In the genomic region with DNA sequence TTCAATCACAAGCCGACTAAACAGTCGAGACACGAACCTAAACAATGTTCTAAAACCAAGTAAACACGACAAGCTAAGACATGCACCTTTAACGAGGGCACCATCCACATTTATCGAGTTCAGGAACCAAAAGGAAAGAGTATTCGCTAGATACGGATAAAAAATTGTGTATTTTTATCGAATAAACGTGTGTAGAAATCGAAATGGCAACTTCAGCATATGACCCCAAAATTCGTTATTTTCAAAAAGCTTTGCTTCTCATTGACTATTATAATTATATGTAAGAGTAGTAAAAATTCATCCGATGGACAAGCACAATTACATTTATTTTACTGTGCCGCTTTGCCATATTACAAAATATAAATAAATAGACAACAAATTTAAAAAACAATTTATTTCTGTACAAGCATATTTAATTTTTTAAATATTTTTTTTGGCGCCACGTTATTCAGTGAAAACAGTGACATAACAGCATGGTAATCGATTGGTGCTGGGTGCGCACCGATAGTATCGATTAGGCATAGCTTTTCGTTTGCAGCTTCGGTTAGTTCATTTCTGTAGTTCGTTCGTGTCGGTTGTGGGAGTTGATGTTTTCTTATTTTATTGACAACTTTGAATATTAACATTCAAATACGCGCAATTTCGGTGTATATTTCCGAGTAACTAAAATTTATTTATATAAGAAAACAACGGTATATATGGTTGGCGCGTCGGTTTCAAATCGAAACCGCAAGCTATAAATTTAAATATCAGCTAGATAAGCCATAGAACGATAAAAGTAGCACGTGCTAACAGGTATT, we compare ENCODE assay signal across 6 fruit fly cellular contexts.
TF ChIP-seq lines count a peak whose summit lies in the region.

A gene (plus strand): TSS at position 561 of the 800 bp plus-strand sequence.

- peak; percentile 76 to 81 for TF ChIP-seq CTCF in S2 (optimal IDR thresholded peaks at IDR 0.05; lab: Kevin White, UChicago)
- peak; percentile 85 for TF ChIP-seq CTCF in whole organism, embryonic (GFP tag; optimal IDR thresholded peaks at IDR 0.05; lab: Kevin White, UChicago)

TF ChIP-seq in whole organism, adult, 20 proteins besides CTCF, POLR2A, EP300 and RAD21 (continues in another document):
- TF ChIP-seq CG12768 (GFP tag; optimal IDR thresholded peaks at IDR 0.05; lab: Kevin White, UChicago): no peak
- no peak for TF ChIP-seq ovo (GFP tag; optimal IDR thresholded peaks at IDR 0.05; lab: Kevin White, UChicago)
- TF ChIP-seq kay (GFP tag; lab: Kevin White, UChicago; ENCODE audit: borderline replicate concordance): peak; percentile 88
- no peak for TF ChIP-seq cic (GFP tag; optimal IDR thresholded peaks at IDR 0.05; lab: Kevin White, UChicago)
- no peak for TF ChIP-seq pad (GFP tag; optimal IDR thresholded peaks at IDR 0.05; lab: Kevin White, UChicago)
- no peak for TF ChIP-seq Clk (GFP tag; optimal IDR thresholded peaks at IDR 0.05; lab: Kevin White, UChicago)
- peak; percentile 30 for TF ChIP-seq tj (GFP tag; optimal IDR thresholded peaks at IDR 0.05; lab: Kevin White, UChicago)
- peak; percentile 13 for TF ChIP-seq CG14711 (tag; optimal IDR thresholded peaks at IDR 0.05; lab: Kevin White, UChicago)
- TF ChIP-seq CG33017 (tag; optimal IDR thresholded peaks at IDR 0.05; lab: Kevin White, UChicago): no peak
- TF ChIP-seq Mnt (GFP tag; optimal IDR thresholded peaks at IDR 0.05; lab: Kevin White, UChicago): peak; percentile 65
- no peak for TF ChIP-seq CG7101 (tag; optimal IDR thresholded peaks at IDR 0.05; lab: Kevin White, UChicago)
- TF ChIP-seq CG5204 (GFP tag; optimal IDR thresholded peaks at IDR 0.05; lab: Kevin White, UChicago): peak; percentile 35
- TF ChIP-seq CG1620 (GFP tag; optimal IDR thresholded peaks at IDR 0.05; lab: Kevin White, UChicago): peak; percentile 13
- no peak for TF ChIP-seq CG11617 (GFP tag; optimal IDR thresholded peaks at IDR 0.05; lab: Kevin White, UChicago)
- peak; percentile 22 for TF ChIP-seq bab1 (GFP tag; optimal IDR thresholded peaks at IDR 0.05; lab: Kevin White, UChicago)
- no peak for TF ChIP-seq cnc (optimal IDR thresholded peaks at IDR 0.05; lab: Kevin White, UChicago)

TF ChIP-seq in whole organism, embryonic, 481 proteins besides CTCF, POLR2A, EP300 and RAD21 (continues in another document):
- no peak for TF ChIP-seq E2f1 (GFP tag; IDR thresholded peaks at IDR 0.05; lab: Robert Waterston, UW)
- peak; percentile 5 for TF ChIP-seq CG1602 (GFP tag; optimal IDR thresholded peaks at IDR 0.05; lab: Kevin White, UChicago)
- TF ChIP-seq amos (GFP tag; IDR thresholded peaks at IDR 0.05; lab: Robert Waterston, UW; ENCODE audit: partially characterized antibody): peak; percentile 97; the same call in 1 of the 2 replicates
- peak; percentile 11 for TF ChIP-seq CG8924 (tag; optimal IDR thresholded peaks at IDR 0.05; lab: Kevin White, UChicago)
- TF ChIP-seq CG4328 (GFP tag; optimal IDR thresholded peaks at IDR 0.05; lab: Kevin White, UChicago): no peak
- TF ChIP-seq Bdp1 (GFP tag; optimal IDR thresholded peaks at IDR 0.05; lab: Kevin White, UChicago): no peak
- TF ChIP-seq CG17829 (tag; optimal IDR thresholded peaks at IDR 0.05; lab: Kevin White, UChicago): peak; percentile 3
- peak; percentile 78 for TF ChIP-seq cwo (GFP tag; optimal IDR thresholded peaks at IDR 0.05; lab: Kevin White, UChicago)
- no peak for TF ChIP-seq CG3065 (GFP tag; optimal IDR thresholded peaks at IDR 0.05; lab: Kevin White, UChicago)
- TF ChIP-seq Ptx1 (GFP tag; IDR thresholded peaks at IDR 0.05; lab: Robert Waterston, UW): no peak
- peak; percentile 5 for TF ChIP-seq Meics (GFP tag; optimal IDR thresholded peaks at IDR 0.05; lab: Kevin White, UChicago)
- TF ChIP-seq otp (GFP tag; IDR thresholded peaks at IDR 0.05; lab: Robert Waterston, UW): no peak
- TF ChIP-seq lilli (GFP tag; optimal IDR thresholded peaks at IDR 0.05; lab: Kevin White, UChicago): peak; percentile 55
- peak; percentile 93 for TF ChIP-seq Deaf1 (tag; optimal IDR thresholded peaks at IDR 0.05; lab: Kevin White, UChicago)
- TF ChIP-seq CG7928 (GFP tag; optimal IDR thresholded peaks at IDR 0.05; lab: Kevin White, UChicago): peak; percentile 31
- TF ChIP-seq CG3995 (GFP tag; optimal IDR thresholded peaks at IDR 0.05; lab: Kevin White, UChicago): peak; percentile 98

TF ChIP-seq in whole organism, prepupa, 60 proteins besides CTCF, POLR2A, EP300 and RAD21 (continues in another document):
- TF ChIP-seq Smox (GFP tag; optimal IDR thresholded peaks at IDR 0.05; lab: Kevin White, UChicago) (peak; percentile 16), Ets96B (tag; optimal IDR thresholded peaks at IDR 0.05; lab: Kevin White, UChicago) (no peak), CG3032 (tag; optimal IDR thresholded peaks at IDR 0.05; lab: Kevin White, UChicago) (peak; percentile 18), Lpt (GFP tag; optimal IDR thresholded peaks at IDR 0.05; lab: Kevin White, UChicago) (no peak), achi (GFP tag; optimal IDR thresholded peaks at IDR 0.05; lab: Kevin White, UChicago) (no peak), Sox14 (GFP tag; optimal IDR thresholded peaks at IDR 0.05; lab: Kevin White, UChicago) (peak; percentile 14), Eip75B (GFP tag; optimal IDR thresholded peaks at IDR 0.05; lab: Kevin White, UChicago) (no peak), topi (GFP tag; optimal IDR thresholded peaks at IDR 0.05; lab: Kevin White, UChicago) (peak; percentile 13), fkh (GFP tag; optimal IDR thresholded peaks at IDR 0.05; lab: Kevin White, UChicago) (peak; percentile 61), CG11762 (GFP tag; optimal IDR thresholded peaks at IDR 0.05; lab: Kevin White, UChicago; ENCODE audit: insufficient read depth) (no peak), fd59A (GFP tag; optimal IDR thresholded peaks at IDR 0.05; lab: Kevin White, UChicago) (no peak), Met (GFP tag; optimal IDR thresholded peaks at IDR 0.05; lab: Kevin White, UChicago) (peak; percentile 8), spab (GFP tag; optimal IDR thresholded peaks at IDR 0.05; lab: Kevin White, UChicago) (no peak), esn (GFP tag; optimal IDR thresholded peaks at IDR 0.05; lab: Kevin White, UChicago) (peak; percentile 22), dsx (GFP tag; optimal IDR thresholded peaks at IDR 0.05; lab: Kevin White, UChicago; ENCODE audit: poor library complexity, severe bottlenecking) (peak; percentile 19), ss (GFP tag; optimal IDR thresholded peaks at IDR 0.05; lab: Kevin White, UChicago) (peak in 1 of 2 experiments; percentile 31), CG6808 (GFP tag; optimal IDR thresholded peaks at IDR 0.05; lab: Kevin White, UChicago) (peak; percentile 5)

TF ChIP-seq in whole organism, pupa, 21 proteins besides CTCF, POLR2A, EP300 and RAD21:
- TF ChIP-seq Pif1B (GFP tag; optimal IDR thresholded peaks at IDR 0.05; lab: Kevin White, UChicago) (peak; percentile 2), Ets98B (GFP tag; IDR thresholded peaks at IDR 0.05; lab: Robert Waterston, UW) (0 out of 2 replicates have a peak, but pooled peaks have one; percentile 17), Snoo (tag; optimal IDR thresholded peaks at IDR 0.05; lab: Kevin White, UChicago) (no peak)

TF ChIP-seq in whole organism, wandering third instar larva, 38 proteins besides CTCF, POLR2A, EP300 and RAD21:
- TF ChIP-seq tai (GFP tag; optimal IDR thresholded peaks at IDR 0.05; lab: Kevin White, UChicago) (peak; percentile 44), Dfd (GFP tag; optimal IDR thresholded peaks at IDR 0.05; lab: Kevin White, UChicago) (no peak), Hr78 (GFP tag; optimal IDR thresholded peaks at IDR 0.05; lab: Kevin White, UChicago) (no peak), CG9705 (GFP tag; optimal IDR thresholded peaks at IDR 0.05; lab: Kevin White, UChicago) (no peak), foxo (GFP tag; optimal IDR thresholded peaks at IDR 0.05; lab: Kevin White, UChicago) (no peak), brk (GFP tag; optimal IDR thresholded peaks at IDR 0.05; lab: Kevin White, UChicago) (peak; percentile 79), fru (GFP tag; optimal IDR thresholded peaks at IDR 0.05; lab: Kevin White, UChicago) (peak; percentile 13), pan (optimal IDR thresholded peaks at IDR 0.05; lab: Kevin White, UChicago) (no peak), h (GFP tag; optimal IDR thresholded peaks at IDR 0.05; lab: Kevin White, UChicago) (peak; percentile 22), Hr83 (GFP tag; optimal IDR thresholded peaks at IDR 0.05; lab: Kevin White, UChicago; ENCODE audit: poor library complexity, severe bottlenecking) (peak; percentile 70), Mio (GFP tag; optimal IDR thresholded peaks at IDR 0.05; lab: Kevin White, UChicago) (no peak), lola (GFP tag; optimal IDR thresholded peaks at IDR 0.05; lab: Kevin White, UChicago) (no peak), dl (GFP tag; optimal IDR thresholded peaks at IDR 0.05; lab: Kevin White, UChicago; ENCODE audit: insufficient read depth in 1 of 2, partially characterized antibody in 2 of 2) (no peak), sv (GFP tag; optimal IDR thresholded peaks at IDR 0.05; lab: Kevin White, UChicago) (no peak), dsf (GFP tag; optimal IDR thresholded peaks at IDR 0.05; lab: Kevin White, UChicago; ENCODE audit: borderline replicate concordance) (no peak), N (GFP tag; optimal IDR thresholded peaks at IDR 0.05; lab: Kevin White, UChicago) (no peak), usp (GFP tag; optimal IDR thresholded peaks at IDR 0.05; lab: Kevin White, UChicago) (no peak), ey (GFP tag; optimal IDR thresholded peaks at IDR 0.05; lab: Kevin White, UChicago) (no peak), Jra (GFP tag; optimal IDR thresholded peaks at IDR 0.05; lab: Kevin White, UChicago) (peak; percentile 65), jim (GFP tag; optimal IDR thresholded peaks at IDR 0.05; lab: Kevin White, UChicago) (no peak), HLH106 (tag; optimal IDR thresholded peaks at IDR 0.05; lab: Kevin White, UChicago) (no peak), rgr (GFP tag; optimal IDR thresholded peaks at IDR 0.05; lab: Kevin White, UChicago) (peak; percentile 34), Dif (GFP tag; optimal IDR thresholded peaks at IDR 0.05; lab: Kevin White, UChicago; ENCODE audit: partially characterized antibody) (peak; percentile 8), Hnf4 (GFP tag; optimal IDR thresholded peaks at IDR 0.05; lab: Kevin White, UChicago) (peak; percentile 33), Abd-B (GFP tag; optimal IDR thresholded peaks at IDR 0.05; lab: Kevin White, UChicago) (no peak), Rel (GFP tag; optimal IDR thresholded peaks at IDR 0.05; lab: Kevin White, UChicago) (no peak), Rel (tag; optimal IDR thresholded peaks at IDR 0.05; lab: Kevin White, UChicago) (no peak), Myc (optimal IDR thresholded peaks at IDR 0.05; lab: Kevin White, UChicago) (peak; percentile 87), br (GFP tag; optimal IDR thresholded peaks at IDR 0.05; lab: Kevin White, UChicago) (no peak), CrebA (GFP tag; optimal IDR thresholded peaks at IDR 0.05; lab: Kevin White, UChicago; ENCODE audit: borderline replicate concordance) (no peak)
